Worm (Caenorhabditis elegans): Measurements from ENCODE around the gene R03H10.2.

- TF ChIP-seq F13C5.2 (tag; optimal IDR thresholded peaks at IDR 0.05) (no peak), ama-1 (optimal IDR thresholded peaks at IDR 0.05) (no peak), hmg-4 (GFP tag; optimal IDR thresholded peaks at IDR 0.05) (no peak), sea-1 (GFP tag; conservative IDR thresholded peaks at IDR 0.05) (no peak), flt-1 (GFP tag; IDR thresholded peaks at IDR 0.05) (no peak), hnd-1 (tag; optimal IDR thresholded peaks at IDR 0.05) (no peak), pes-1 (GFP tag; IDR thresholded peaks at IDR 0.05) (no peak), tbx-11 (GFP tag; IDR thresholded peaks at IDR 0.05) (no peak), ceh-13 (GFP tag; optimal IDR thresholded peaks at IDR 0.05) (no peak)
Measured at ce11 chrII:4133332-4133731, 22.2 kb upstream of the R03H10.2 start.
